Fruit fly (Drosophila melanogaster) whole organism, prepupa: ENCODE measurements around the gene CG34034.

ENCODE experiments used
- Blimp-1 ChIP-seq: fragments of 200-800 bp; sonication (Bioruptor generic); optimal IDR thresholded peaks from 3 replicates; lab custom pipeline; 2017; ENCODE audit warnings: missing biosample characterization, missing genetic modification characterization, mild to moderate bottlenecking, moderate library complexity, missing genetic modification reagents
- CG10631 ChIP-seq: fragments of 200-800 bp; sonication (Bioruptor generic); optimal IDR thresholded peaks from 2 replicates; lab custom pipeline; 2016; ENCODE audit warnings: missing biosample characterization, missing genetic modification characterization
- CG10669 ChIP-seq: fragments of 200-800 bp; sonication (Bioruptor generic); optimal IDR thresholded peaks from 3 replicates; lab custom pipeline; 2018; ENCODE audit warnings: missing biosample characterization, mild to moderate bottlenecking, missing genetic modification characterization, moderate library complexity
- CG11294 ChIP-seq: fragments of 200-800 bp; sonication (Bioruptor generic); IDR thresholded peaks from 2 replicates; pipeline ENCODE4 v1.3.6; 2022; ENCODE audit warnings: missing biosample characterization, missing genetic modification characterization
- CG11902 ChIP-seq: fragments of 200-800 bp; sonication (Bioruptor generic); optimal IDR thresholded peaks from 3 replicates; lab custom pipeline; 2016; ENCODE audit warnings: missing biosample characterization, missing genetic modification characterization
- CG15336 ChIP-seq: fragments of 200-800 bp; sonication (Bioruptor generic); IDR thresholded peaks from 2 replicates; pipeline ENCODE4 v1.3.6; 2022; ENCODE audit warnings: missing biosample characterization, missing genetic modification characterization
- CG16779 ChIP-seq: fragments of 200-800 bp; sonication (Bioruptor generic); optimal IDR thresholded peaks from 3 replicates; lab custom pipeline; 2017; ENCODE audit warnings: missing biosample characterization, mild to moderate bottlenecking, missing genetic modification characterization
- CG3032 ChIP-seq: fragments of 200-800 bp; optimal IDR thresholded peaks from 2 replicates; lab custom pipeline; 2019; ENCODE audit warnings: missing biosample characterization, mild to moderate bottlenecking, missing genetic modification characterization, moderate library complexity
- CG34406 ChIP-seq: fragments of 200-800 bp; sonication (Bioruptor generic); optimal IDR thresholded peaks from 3 replicates; lab custom pipeline; 2016; ENCODE audit warnings: missing biosample characterization, missing genetic modification characterization
- CG3919 ChIP-seq: fragments of 200-800 bp; sonication (Bioruptor generic); optimal IDR thresholded peaks from 3 replicates; lab custom pipeline; 2016; ENCODE audit warnings: missing biosample characterization, missing genetic modification characterization
- CG4318 ChIP-seq: fragments of 200-800 bp; sonication (Bioruptor generic); optimal IDR thresholded peaks from 3 replicates; lab custom pipeline; 2017; ENCODE audit warnings: missing biosample characterization, mild to moderate bottlenecking, missing genetic modification characterization
- CG6276 ChIP-seq: fragments of 200-800 bp; sonication (Bioruptor generic); optimal IDR thresholded peaks from 2 replicates; lab custom pipeline; 2017; ENCODE audit warnings: missing biosample characterization, mild to moderate bottlenecking, missing genetic modification characterization
- CG6808 ChIP-seq: fragments of 200-800 bp; sonication (Bioruptor generic); optimal IDR thresholded peaks from 3 replicates; lab custom pipeline; 2017; ENCODE audit warnings: missing biosample characterization, missing genetic modification characterization, mild to moderate bottlenecking, moderate library complexity, missing genetic modification reagents
- CG6854 ChIP-seq: fragments of 200-800 bp; sonication (Bioruptor generic); optimal IDR thresholded peaks from 2 replicates; lab custom pipeline; 2017; ENCODE audit warnings: missing biosample characterization, mild to moderate bottlenecking, missing genetic modification characterization
- CG7368 ChIP-seq: fragments of 200-800 bp; sonication (Bioruptor generic); optimal IDR thresholded peaks from 3 replicates; lab custom pipeline; 2016; ENCODE audit warnings: missing biosample characterization, missing genetic modification characterization
- CG8319 ChIP-seq: fragments of 200-800 bp; sonication (Bioruptor generic); optimal IDR thresholded peaks from 3 replicates; lab custom pipeline; 2016; ENCODE audit warnings: missing biosample characterization, missing genetic modification characterization
- CG8632 ChIP-seq: fragments of 200-800 bp; sonication (Bioruptor generic); optimal IDR thresholded peaks from 3 replicates; lab custom pipeline; 2016; ENCODE audit warnings: missing biosample characterization, missing genetic modification characterization
- CG9139 ChIP-seq: fragments of 200-800 bp; sonication (Bioruptor generic); optimal IDR thresholded peaks from 3 replicates; lab custom pipeline; 2017; ENCODE audit warnings: missing biosample characterization, mild to moderate bottlenecking, missing genetic modification characterization
- Eip75B ChIP-seq: fragments of 200-800 bp; sonication (Bioruptor generic); optimal IDR thresholded peaks from 3 replicates; lab custom pipeline; 2016; ENCODE audit warnings: missing biosample characterization, missing genetic modification characterization
- Eip78C ChIP-seq: fragments of 200-800 bp; sonication (Bioruptor generic); peaks from one replicate; lab custom pipeline; 2016; ENCODE audit warnings: missing biosample characterization, missing genetic modification characterization
- Ets21C ChIP-seq: fragments of 200-800 bp; sonication (Bioruptor generic); optimal IDR thresholded peaks from 3 replicates; lab custom pipeline; 2016; ENCODE audit warnings: missing biosample characterization, missing genetic modification characterization
- Gug ChIP-seq: fragments of 200-800 bp; sonication (Bioruptor generic); IDR thresholded peaks from 2 replicates; pipeline ENCODE4 v1.3.6; 2022; ENCODE audit warnings: missing biosample characterization, missing genetic modification characterization
- Hr38 ChIP-seq: sonication (Bioruptor generic); optimal IDR thresholded peaks from 2 replicates; lab custom pipeline; 2016; ENCODE audit warnings: missing biosample characterization, missing genetic modification characterization
- Hr39 ChIP-seq: fragments of 200-800 bp; sonication (Bioruptor generic); optimal IDR thresholded peaks from 2 replicates; lab custom pipeline; 2016; ENCODE audit warnings: missing biosample characterization, missing genetic modification characterization
- Hr4 ChIP-seq: fragments of 200-800 bp; sonication (Bioruptor generic); optimal IDR thresholded peaks from 3 replicates; lab custom pipeline; 2016; ENCODE audit warnings: missing biosample characterization, missing genetic modification characterization
- Lpt ChIP-seq: fragments of 200-800 bp; sonication (Bioruptor generic); optimal IDR thresholded peaks from 3 replicates; lab custom pipeline; 2016; ENCODE audit warnings: missing biosample characterization, missing genetic modification characterization
- Met ChIP-seq: fragments of 200-800 bp; sonication (Bioruptor generic); optimal IDR thresholded peaks from 3 replicates; lab custom pipeline; 2016; ENCODE audit warnings: missing biosample characterization, missing genetic modification characterization
- Smox ChIP-seq: fragments of 200-800 bp; sonication (Bioruptor generic); optimal IDR thresholded peaks from 3 replicates; lab custom pipeline; 2016; ENCODE audit warnings: missing biosample characterization, missing genetic modification characterization
- Sox102F ChIP-seq: fragments of 200-800 bp; sonication (Bioruptor generic); optimal IDR thresholded peaks from 2 replicates; lab custom pipeline; 2016; ENCODE audit warnings: missing biosample characterization, mild to moderate bottlenecking, missing genetic modification characterization
- Sox14 ChIP-seq: fragments of 200-800 bp; sonication (Bioruptor generic); optimal IDR thresholded peaks from 3 replicates; lab custom pipeline; 2016; ENCODE audit warnings: missing biosample characterization, missing genetic modification characterization
- Sox15 ChIP-seq: fragments of 200-800 bp; sonication (Bioruptor generic); optimal IDR thresholded peaks from 3 replicates; lab custom pipeline; 2016; ENCODE audit warnings: missing biosample characterization, missing genetic modification characterization
- achi ChIP-seq: fragments of 200-800 bp; sonication (Bioruptor generic); optimal IDR thresholded peaks from 3 replicates; lab custom pipeline; 2016; ENCODE audit warnings: missing biosample characterization, missing genetic modification characterization
- acj6 ChIP-seq: fragments of 200-800 bp; sonication (Bioruptor generic); optimal IDR thresholded peaks from 3 replicates; lab custom pipeline; 2016; ENCODE audit warnings: missing biosample characterization, missing genetic modification characterization
- cyc ChIP-seq: fragments of 200-800 bp; sonication (Bioruptor generic); optimal IDR thresholded peaks from 3 replicates; lab custom pipeline; 2016; ENCODE audit warnings: missing biosample characterization, missing genetic modification characterization
- dsx ChIP-seq: fragments of 200-800 bp; optimal IDR thresholded peaks from 3 replicates; lab custom pipeline; 2019; ENCODE audit warnings: missing biosample characterization, mild to moderate bottlenecking, missing genetic modification characterization, moderate library complexity; ENCODE audit not compliant: poor library complexity, severe bottlenecking
- eg ChIP-seq: fragments of 200-800 bp; sonication (Bioruptor generic); IDR thresholded peaks from 3 replicates; pipeline ENCODE4 v1.3.6; 2022; ENCODE audit warnings: missing biosample characterization, missing genetic modification characterization
- esn ChIP-seq: fragments of 200-800 bp; sonication (Bioruptor generic); optimal IDR thresholded peaks from 2 replicates; lab custom pipeline; 2016; ENCODE audit warnings: missing biosample characterization, mild to moderate bottlenecking, missing genetic modification characterization, moderate library complexity
- fd59A ChIP-seq: fragments of 200-800 bp; sonication (Bioruptor generic); optimal IDR thresholded peaks from 2 replicates; lab custom pipeline; 2017; ENCODE audit warnings: missing biosample characterization, mild to moderate bottlenecking, missing genetic modification characterization, missing genetic modification reagents
- fkh ChIP-seq: fragments of 200-800 bp; sonication (Bioruptor generic); optimal IDR thresholded peaks from 3 replicates; lab custom pipeline; 2017; ENCODE audit warnings: missing biosample characterization, mild to moderate bottlenecking, missing genetic modification characterization, moderate library complexity
- lz ChIP-seq: fragments of 200-800 bp; sonication (Bioruptor generic); optimal IDR thresholded peaks from 3 replicates; lab custom pipeline; 2016; ENCODE audit warnings: missing biosample characterization, missing genetic modification characterization
- net ChIP-seq: fragments of 200-800 bp; sonication (Bioruptor generic); optimal IDR thresholded peaks from 3 replicates; lab custom pipeline; 2016; ENCODE audit warnings: missing biosample characterization, missing genetic modification characterization
- pdm3 ChIP-seq: fragments of 200-800 bp; sonication (Bioruptor generic); optimal IDR thresholded peaks from 3 replicates; lab custom pipeline; 2016; ENCODE audit warnings: missing biosample characterization, missing genetic modification characterization
- salr ChIP-seq, 2 experiments: fragments of 200-800 bp; sonication (Bioruptor generic); optimal IDR thresholded peaks; 3 replicates each; lab custom pipeline; 2016 to 2018; ENCODE audit warnings: missing biosample characterization in 2 of 2, missing genetic modification characterization in 2 of 2, mild to moderate bottlenecking in 1 of 2
- spab ChIP-seq: fragments of 200-800 bp; sonication (Bioruptor generic); optimal IDR thresholded peaks from 2 replicates; lab custom pipeline; 2017; ENCODE audit warnings: missing biosample characterization, mild to moderate bottlenecking, missing genetic modification characterization, missing genetic modification reagents
- ss ChIP-seq, 2 experiments: fragments of 200-800 bp; sonication (Bioruptor generic); optimal IDR thresholded peaks; 2 replicates in 1 of 2; 3 replicates in 1 of 2; lab custom pipeline; 2017 to 2018; ENCODE audit warnings: mild to moderate bottlenecking in 2 of 2, missing biosample characterization in 2 of 2, missing genetic modification characterization in 2 of 2, moderate library complexity in 1 of 2
- svp ChIP-seq: fragments of 200-800 bp; sonication (Bioruptor generic); peaks from one replicate; lab custom pipeline; 2016; ENCODE audit warnings: missing biosample characterization, missing genetic modification characterization
- vri ChIP-seq: fragments of 200-800 bp; sonication (Bioruptor generic); optimal IDR thresholded peaks from 3 replicates; lab custom pipeline; 2016; ENCODE audit warnings: missing biosample characterization, mild to moderate bottlenecking, missing genetic modification characterization

The CG34034 gene

dm6 chr3R:21722457-21722856 lies 16.5 kb downstream of the CG34034 start (continued):
- TF ChIP-seq CG34406 (no peak), Sox102F (GFP tag; lab: Kevin White, UChicago) (no peak), cyc (GFP tag; lab: Kevin White, UChicago) (no peak), Met (GFP tag; lab: Kevin White, UChicago) (no peak), fd59A (GFP tag; lab: Kevin White, UChicago) (no peak), dsx (GFP tag; lab: Kevin White, UChicago) (no peak), CG16779 (tag; lab: Kevin White, UChicago) (no peak), Sox15 (no peak), Hr38 (no peak), CG6808 (GFP tag; lab: Kevin White, UChicago) (no peak), CG8319 (GFP tag; lab: Kevin White, UChicago) (no peak), CG6854 (no peak), spab (GFP tag; lab: Kevin White, UChicago) (peak; percentile 21), CG10631 (GFP tag; lab: Kevin White, UChicago) (peak; percentile 6), CG11902 (GFP tag; lab: Kevin White, UChicago) (no peak), vri (GFP tag; lab: Kevin White, UChicago) (no peak), CG10669 (no peak), CG6276 (GFP tag; lab: Kevin White, UChicago) (no peak), pdm3 (GFP tag; lab: Kevin White, UChicago) (no peak)

dm6 chr3R:21719934-21720431 lies 18.9 kb downstream of the CG34034 start:
- peak; percentile 87 for TF ChIP-seq lz
- TF ChIP-seq dsx (GFP tag; lab: Kevin White, UChicago) = peak; percentile 75
- peak; percentile 97 for TF ChIP-seq Eip78C (GFP tag; lab: Kevin White, UChicago)
- peak; percentile 89 for TF ChIP-seq CG15336 (GFP tag; lab: Robert Waterston, UW)
- TF ChIP-seq eg (GFP tag; lab: Robert Waterston, UW) = peak; percentile 80
- TF ChIP-seq Lpt (GFP tag; lab: Kevin White, UChicago) = peak; percentile 70
- TF ChIP-seq fkh (GFP tag; lab: Kevin White, UChicago) = no peak
- peak; percentile 87 for TF ChIP-seq Hr4 (GFP tag; lab: Kevin White, UChicago)
- peak; percentile 92 for TF ChIP-seq esn (GFP tag; lab: Kevin White, UChicago)
- TF ChIP-seq CG6808 (GFP tag; lab: Kevin White, UChicago) = peak; percentile 69
- peak; percentile 83 for TF ChIP-seq Hr39 (GFP tag; lab: Kevin White, UChicago)
- TF ChIP-seq CG10631 (GFP tag; lab: Kevin White, UChicago) = peak; percentile 79
- TF ChIP-seq Blimp-1 (GFP tag; lab: Kevin White, UChicago) = peak; percentile 56
- peak; percentile 88 for TF ChIP-seq Sox14 (GFP tag; lab: Kevin White, UChicago)
- peak; percentile 57 for TF ChIP-seq CG16779 (tag; lab: Kevin White, UChicago)
- peak; percentile 50 for TF ChIP-seq CG11902 (GFP tag; lab: Kevin White, UChicago)
- peak; percentile 47 to 86 for TF ChIP-seq salr (GFP tag; optimal IDR thresholded peaks at IDR 0.05; lab: Kevin White, UChicago)
- peak; percentile 68 for TF ChIP-seq vri (GFP tag; lab: Kevin White, UChicago)
- TF ChIP-seq fd59A (GFP tag; lab: Kevin White, UChicago) = peak; percentile 68
- TF ChIP-seq CG6276 (GFP tag; lab: Kevin White, UChicago) = peak; percentile 82
- TF ChIP-seq CG7368 (GFP tag; lab: Kevin White, UChicago) = peak; percentile 71
- TF ChIP-seq cyc (GFP tag; lab: Kevin White, UChicago) = peak; percentile 78
- peak; percentile 79 for TF ChIP-seq CG3032
- peak; percentile 4 for TF ChIP-seq CG9139 (GFP tag; lab: Kevin White, UChicago)
- peak; percentile 90 for TF ChIP-seq Met (GFP tag; lab: Kevin White, UChicago)
- peak; percentile 80 for TF ChIP-seq CG4318 (GFP tag; lab: Kevin White, UChicago)
- peak; percentile 96 for TF ChIP-seq svp (GFP tag; lab: Kevin White, UChicago)
- no peak; the same call in 1 of the 2 replicates for TF ChIP-seq CG11294 (GFP tag; lab: Robert Waterston, UW)
- peak; percentile 82 for TF ChIP-seq Eip75B
- peak; percentile 83 for TF ChIP-seq CG34406
- TF ChIP-seq CG10669 = peak; percentile 79
- peak; percentile 84 for TF ChIP-seq CG3919 (GFP tag; lab: Kevin White, UChicago)
- TF ChIP-seq acj6 (GFP tag; lab: Kevin White, UChicago) = peak; percentile 81
- TF ChIP-seq Ets21C (GFP tag; lab: Kevin White, UChicago) = peak; percentile 76
- TF ChIP-seq Smox (GFP tag; lab: Kevin White, UChicago) = peak; percentile 88
- TF ChIP-seq net (GFP tag; lab: Kevin White, UChicago) = peak; percentile 88
- TF ChIP-seq CG6854 = peak; percentile 42
- peak; percentile 86 for TF ChIP-seq achi (GFP tag; lab: Kevin White, UChicago)
- TF ChIP-seq CG8632 (GFP tag; lab: Kevin White, UChicago) = peak; percentile 76
- TF ChIP-seq ss (GFP tag; optimal IDR thresholded peaks at IDR 0.05; lab: Kevin White, UChicago) = peak; percentile 65 to 71
- no peak for TF ChIP-seq Hr38
- peak; percentile 70 for TF ChIP-seq Gug (GFP tag; lab: Robert Waterston, UW)
- peak; percentile 74 for TF ChIP-seq spab (GFP tag; lab: Kevin White, UChicago)
